Fruit fly (Drosophila melanogaster) whole organism, wandering third instar larva: ENCODE results near the gene net.
A peak's percentile ranks its signal among the peaks of the same experiment; 100 is the strongest.

Experiments used
- CG32264 ChIP-seq: fragments of 200-800 bp; sonication (Bioruptor generic); optimal IDR thresholded peaks from 2 replicates; lab custom pipeline; 2016; ENCODE audit warnings: missing biosample characterization, missing genetic modification characterization
- Dfd ChIP-seq: fragments of >200 bp; optimal IDR thresholded peaks from 2 replicates; lab custom pipeline; 2017; ENCODE audit warnings: missing biosample characterization, missing genetic modification characterization
- Dif ChIP-seq: fragments of 200-275, 200-300 bp; sonication (Bioruptor generic); optimal IDR thresholded peaks from 2 replicates; lab custom pipeline; 2018; ENCODE audit warnings: missing biosample characterization, missing genetic modification characterization; ENCODE audit not compliant: partially characterized antibody
- GATAd ChIP-seq: sonication (Bioruptor generic); optimal IDR thresholded peaks from 2 replicates; lab custom pipeline; 2016; ENCODE audit warnings: missing biosample characterization, missing genetic modification characterization
- Mio ChIP-seq: sonication (Bioruptor generic); optimal IDR thresholded peaks from 2 replicates; lab custom pipeline; 2016; ENCODE audit warnings: missing biosample characterization, missing genetic modification characterization
- Rel ChIP-seq, 2 experiments: fragments of 200-800 bp; sonication (Bioruptor generic) in 1 of 2; optimal IDR thresholded peaks; 2 replicates in 1 of 2; 3 replicates in 1 of 2; lab custom pipeline; 2016 to 2019; ENCODE audit warnings: mild to moderate bottlenecking in 2 of 2, missing biosample characterization in 2 of 2, missing genetic modification characterization in 2 of 2, moderate library complexity in 1 of 2
- dsf ChIP-seq: sonication (Bioruptor generic); optimal IDR thresholded peaks from 2 replicates; lab custom pipeline; 2016; ENCODE audit warnings: missing biosample characterization, missing genetic modification characterization, borderline replicate concordance
- fru ChIP-seq: fragments of 200-800 bp; sonication (Bioruptor generic); optimal IDR thresholded peaks from 3 replicates; lab custom pipeline; 2016; ENCODE audit warnings: missing biosample characterization, mild to moderate bottlenecking, missing genetic modification characterization
- lola ChIP-seq: fragments of >200 bp; optimal IDR thresholded peaks from 2 replicates; lab custom pipeline; 2017; ENCODE audit warnings: missing biosample characterization, missing genetic modification characterization
- sage ChIP-seq: fragments of 200-800 bp; sonication (Bioruptor generic); optimal IDR thresholded peaks from 2 replicates; lab custom pipeline; 2016; ENCODE audit warnings: missing biosample characterization, mild to moderate bottlenecking, missing genetic modification characterization

DNA sequence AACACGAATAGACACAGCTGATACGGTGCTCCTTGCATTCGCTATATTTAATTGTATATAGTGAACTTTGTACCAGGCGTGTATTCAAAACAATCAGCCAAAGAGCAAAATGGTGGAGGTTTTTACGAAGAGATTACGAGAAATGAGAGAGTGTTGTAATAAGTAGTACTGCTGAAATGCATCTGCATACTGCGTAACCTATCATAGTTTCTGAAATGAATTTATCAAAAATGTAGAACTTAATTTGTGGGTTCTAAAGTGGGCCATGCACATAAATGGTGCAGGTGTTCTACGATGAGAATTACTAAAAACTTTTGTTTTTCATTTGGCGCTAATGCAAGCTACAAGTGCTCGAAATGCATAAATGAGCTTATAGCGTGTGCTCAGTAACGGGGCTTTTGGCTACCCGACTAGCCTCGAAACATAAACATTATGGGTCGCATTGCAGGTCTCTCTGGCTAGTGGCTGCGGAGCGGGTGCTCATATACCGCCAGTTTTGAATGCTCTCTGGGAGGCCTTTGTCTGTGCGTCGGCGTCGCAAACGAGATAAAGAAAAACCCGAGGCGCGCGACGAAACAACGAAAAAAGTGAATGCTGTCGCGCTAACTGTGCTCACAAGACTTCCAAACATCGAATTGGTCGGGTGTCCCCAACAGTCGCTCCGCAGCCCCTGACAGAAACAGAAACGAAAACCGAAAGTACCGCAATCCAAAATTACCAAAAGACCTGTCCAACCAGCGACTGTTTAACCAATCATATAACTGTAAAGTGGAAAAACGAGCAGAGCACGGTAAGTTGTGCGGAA lies 44.5 kb upstream of the net start, which contains the start of gene Gs1:
- TF ChIP-seq Dif (GFP tag; lab: Kevin White, UChicago) (peak; percentile 90), lola (GFP tag; lab: Kevin White, UChicago) (no peak), fru (GFP tag; lab: Kevin White, UChicago) (no peak), Rel (GFP tag; optimal IDR thresholded peaks at IDR 0.05; lab: Kevin White, UChicago) (no peak), Rel (tag; optimal IDR thresholded peaks at IDR 0.05; lab: Kevin White, UChicago) (peak; percentile 68), CG32264 (GFP tag; lab: Kevin White, UChicago) (no peak), GATAd (GFP tag; lab: Kevin White, UChicago) (no peak), Dfd (GFP tag; lab: Kevin White, UChicago) (no peak), Mio (GFP tag; lab: Kevin White, UChicago) (no peak), dsf (GFP tag; lab: Kevin White, UChicago) (no peak), sage (GFP tag; lab: Kevin White, UChicago) (no peak)
